Fruit fly (Drosophila melanogaster): ENCODE data around the gene Cyp6d5.
A peak's percentile ranks its signal among the peaks of the same experiment; 100 is the strongest.

Gene Cyp6d5

DNA sequence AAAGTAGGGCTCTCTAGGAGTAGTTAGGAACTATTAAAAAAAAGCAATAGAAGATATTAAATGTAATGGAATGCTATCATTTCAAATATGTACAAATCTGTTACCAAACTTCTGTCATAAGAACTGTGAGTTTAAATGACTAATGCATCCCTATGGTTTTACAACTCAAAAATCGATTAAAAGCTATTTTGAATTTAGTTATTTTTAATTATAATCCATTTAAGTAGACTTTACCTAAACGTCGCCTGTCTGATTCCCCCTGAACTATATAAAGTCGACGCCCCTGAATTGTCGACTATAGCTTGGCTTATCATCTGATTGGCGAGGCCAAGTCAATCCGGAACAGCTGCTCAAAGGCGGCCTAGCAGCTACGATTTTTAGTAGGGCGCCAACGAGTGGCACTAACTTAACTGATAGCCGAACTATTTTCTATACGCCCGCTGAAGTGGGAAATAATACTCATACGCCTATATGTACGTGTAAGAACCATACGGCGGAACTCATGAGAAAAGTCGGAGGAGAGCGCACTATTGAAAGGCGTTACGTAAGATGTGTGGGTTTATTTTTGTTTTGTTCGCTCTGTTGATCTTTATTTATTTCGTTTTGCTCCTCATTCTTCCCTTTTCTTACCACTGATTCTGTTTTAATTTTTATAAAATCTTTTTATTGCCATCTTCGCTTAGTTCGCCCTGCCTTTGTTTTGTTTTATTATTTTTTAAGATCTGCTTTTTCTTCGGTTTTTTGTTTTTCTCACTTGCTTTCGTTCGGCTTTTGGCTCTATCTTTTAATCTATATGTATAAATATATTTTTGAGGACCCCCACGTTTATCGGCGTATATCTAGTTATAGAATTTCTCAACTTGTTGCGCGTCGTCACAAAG, 33.2 kb downstream of the Cyp6d5 start (continued):
- peak; percentile 85; the same call in 2 of the 3 replicates for TF ChIP-seq CG2199 (GFP tag; IDR thresholded peaks at IDR 0.05)
- TF ChIP-seq lilli (GFP tag; optimal IDR thresholded peaks at IDR 0.05), result peak; percentile 53
- no peak for TF ChIP-seq HLH4C (GFP tag; IDR thresholded peaks at IDR 0.05; ENCODE audit: partially characterized antibody)
- peak; percentile 13 for TF ChIP-seq CG10979 (tag; optimal IDR thresholded peaks at IDR 0.05)
- TF ChIP-seq nom (GFP tag; optimal IDR thresholded peaks at IDR 0.05), result peak; percentile 72
- no peak for TF ChIP-seq disco-r (GFP tag; optimal IDR thresholded peaks at IDR 0.05)
- no peak for TF ChIP-seq Dek (tag; optimal IDR thresholded peaks at IDR 0.05)
- no peak for TF ChIP-seq CG2875 (GFP tag; optimal IDR thresholded peaks at IDR 0.05)
- TF ChIP-seq CG10147 (GFP tag; optimal IDR thresholded peaks at IDR 0.05), result peak; percentile 53
- TF ChIP-seq oc (tag; optimal IDR thresholded peaks at IDR 0.05), result no peak
- peak; percentile 74 for TF ChIP-seq sug (tag; optimal IDR thresholded peaks at IDR 0.05)
- no peak for TF ChIP-seq wor (GFP tag; IDR thresholded peaks at IDR 0.05)
- no peak for TF ChIP-seq CG15479 (GFP tag; optimal IDR thresholded peaks at IDR 0.05)
- TF ChIP-seq CG13296 (GFP tag; optimal IDR thresholded peaks at IDR 0.05), result peak; percentile 31
- no peak for TF ChIP-seq Gsc (GFP tag; IDR thresholded peaks at IDR 0.05)
- TF ChIP-seq CG16815 (GFP tag; optimal IDR thresholded peaks at IDR 0.05), result peak; percentile 4
- TF ChIP-seq CG42726 (GFP tag; IDR thresholded peaks at IDR 0.05; ENCODE audit: partially characterized antibody), result no peak
- TF ChIP-seq Six4 (GFP tag; optimal IDR thresholded peaks at IDR 0.05), result no peak
- TF ChIP-seq CG12769 (tag; optimal IDR thresholded peaks at IDR 0.05), result peak; percentile 22
- TF ChIP-seq Hr51 (GFP tag; optimal IDR thresholded peaks at IDR 0.05), result peak in 1 of 2 experiments; percentile 60
- no peak for TF ChIP-seq Rx (GFP tag; IDR thresholded peaks at IDR 0.05)
- peak; percentile 44 for TF ChIP-seq bcd (GFP tag; optimal IDR thresholded peaks at IDR 0.05)
- peak; percentile 25 for TF ChIP-seq CG4424 (GFP tag; optimal IDR thresholded peaks at IDR 0.05)
- TF ChIP-seq CG30431 (GFP tag; optimal IDR thresholded peaks at IDR 0.05), result no peak
- no peak for TF ChIP-seq knrl (GFP tag; IDR thresholded peaks at IDR 0.05; ENCODE audit: partially characterized antibody)
- no peak for TF ChIP-seq zen2 (GFP tag; IDR thresholded peaks at IDR 0.05; ENCODE audit: partially characterized antibody)
- no peak for TF ChIP-seq CG9609 (GFP tag; optimal IDR thresholded peaks at IDR 0.05)
- no peak for TF ChIP-seq MTF-1 (GFP tag; optimal IDR thresholded peaks at IDR 0.05; ENCODE audit: borderline replicate concordance)
- peak; percentile 18 for TF ChIP-seq CG8359 (GFP tag; optimal IDR thresholded peaks at IDR 0.05; ENCODE audit: borderline replicate concordance)
- TF ChIP-seq Camta (GFP tag; optimal IDR thresholded peaks at IDR 0.05), result no peak
- TF ChIP-seq dmrt99B (tag; optimal IDR thresholded peaks at IDR 0.05), result peak; percentile 46
- no peak for TF ChIP-seq CG13123 (GFP tag; optimal IDR thresholded peaks at IDR 0.05)
- no peak for TF ChIP-seq p53 (GFP tag; optimal IDR thresholded peaks at IDR 0.05)
- TF ChIP-seq Dad (GFP tag; optimal IDR thresholded peaks at IDR 0.05), result peak; percentile 13
- TF ChIP-seq HmgZ (tag; optimal IDR thresholded peaks at IDR 0.05), result peak; percentile 16
- TF ChIP-seq bigmax (GFP tag; optimal IDR thresholded peaks at IDR 0.05), result no peak
- TF ChIP-seq CG11504 (tag; optimal IDR thresholded peaks at IDR 0.05), result peak; percentile 65
- TF ChIP-seq CG12299 (tag; optimal IDR thresholded peaks at IDR 0.05), result no peak
- no peak for TF ChIP-seq chn (GFP tag; optimal IDR thresholded peaks at IDR 0.05)
- TF ChIP-seq CG3995 (GFP tag; optimal IDR thresholded peaks at IDR 0.05), result no peak
- TF ChIP-seq CoRest (tag; optimal IDR thresholded peaks at IDR 0.05), result peak; percentile 42
- no peak for TF ChIP-seq Ravus (GFP tag; IDR thresholded peaks at IDR 0.05)
- TF ChIP-seq CG4282 (GFP tag; optimal IDR thresholded peaks at IDR 0.05), result no peak
- TF ChIP-seq CG34422 (GFP tag; IDR thresholded peaks at IDR 0.05), result 0 out of 3 replicates have a peak, but pooled peaks have one; percentile 32
- TF ChIP-seq jigr1 (GFP tag; IDR thresholded peaks at IDR 0.05), result no peak
- TF ChIP-seq lola (GFP tag; optimal IDR thresholded peaks at IDR 0.05), result peak in 1 of 3 experiments; percentile 0
- TF ChIP-seq CG17612 (GFP tag; IDR thresholded peaks at IDR 0.05), result no peak
- no peak; the same call in 1 of the 2 replicates for TF ChIP-seq Atf6 (GFP tag; IDR thresholded peaks at IDR 0.05)

Measured in whole organism, embryonic.